Fruit fly (Drosophila melanogaster): ENCODE results near the gene CG6765.

CG6765 gene

DNA sequence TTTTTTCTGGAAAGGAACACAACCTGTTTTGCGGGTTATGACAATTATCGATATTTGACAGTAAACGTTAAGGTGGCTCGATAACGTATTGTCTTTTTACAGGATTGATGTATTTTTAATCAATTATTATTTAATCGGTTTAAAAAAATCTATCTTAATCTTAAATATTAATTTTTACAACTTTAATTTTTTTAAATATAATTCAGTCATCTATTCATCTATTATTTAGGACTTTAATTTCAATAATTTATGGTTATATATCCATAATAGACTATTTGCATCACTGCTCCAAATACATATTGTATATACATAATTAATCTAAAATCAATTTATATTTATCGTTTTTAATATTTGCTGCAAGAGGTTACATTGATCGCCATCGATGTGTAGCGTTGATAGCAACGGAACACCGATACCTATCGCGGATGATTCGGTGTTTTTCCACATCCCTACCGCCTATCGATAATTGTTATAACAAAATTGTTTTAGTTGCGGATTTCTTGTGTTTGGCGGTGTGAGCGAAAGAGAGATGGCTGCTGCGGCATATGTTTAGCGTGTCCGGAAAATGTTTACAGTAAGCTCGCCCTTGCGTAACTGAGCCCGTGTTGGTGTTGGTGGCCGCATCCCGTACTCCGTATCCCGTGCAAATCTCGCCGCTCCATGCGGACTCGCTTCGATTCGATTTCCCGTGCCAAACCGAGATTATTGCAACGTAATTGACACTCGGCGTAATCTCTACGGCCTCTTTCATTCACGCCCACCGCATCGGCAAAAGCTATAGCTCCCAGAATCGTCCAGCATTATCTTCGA lies 12.5 kb downstream of the CG6765 start, which contains the start of the genes GstO1 and foi (continued):
- peak; percentile 93 for TF ChIP-seq hbn (GFP tag; IDR thresholded peaks at IDR 0.05; ENCODE audit: partially characterized antibody)
- TF ChIP-seq cad (GFP tag; optimal IDR thresholded peaks at IDR 0.05) = no peak
- TF ChIP-seq CG3847 (GFP tag; IDR thresholded peaks at IDR 0.05) = peak; percentile 36
- TF ChIP-seq CG7987 (GFP tag; optimal IDR thresholded peaks at IDR 0.05) = no peak
- no peak for TF ChIP-seq CG2875 (GFP tag; optimal IDR thresholded peaks at IDR 0.05)
- no peak for TF ChIP-seq salm (tag; optimal IDR thresholded peaks at IDR 0.05)
- TF ChIP-seq pum (GFP tag; optimal IDR thresholded peaks at IDR 0.05) = no peak
- no peak for TF ChIP-seq pros (GFP tag; optimal IDR thresholded peaks at IDR 0.05)
- TF ChIP-seq Tbp (GFP tag; optimal IDR thresholded peaks at IDR 0.05) = no peak
- no peak for TF ChIP-seq Rx (GFP tag; IDR thresholded peaks at IDR 0.05)
- TF ChIP-seq wdn (GFP tag; IDR thresholded peaks at IDR 0.05) = no peak
- TF ChIP-seq Mrtf (GFP tag; IDR thresholded peaks at IDR 0.05) = no peak
- no peak for TF ChIP-seq CG16863 (GFP tag; optimal IDR thresholded peaks at IDR 0.05)
- no peak for TF ChIP-seq az2 (GFP tag; optimal IDR thresholded peaks at IDR 0.05)
- peak; percentile 1 for TF ChIP-seq Myb (GFP tag; optimal IDR thresholded peaks at IDR 0.05)
- no peak for TF ChIP-seq Hmx (GFP tag; optimal IDR thresholded peaks at IDR 0.05)
- no peak for TF ChIP-seq CG12942 (GFP tag; optimal IDR thresholded peaks at IDR 0.05)
- no peak for TF ChIP-seq CG8089 (GFP tag; optimal IDR thresholded peaks at IDR 0.05)
- TF ChIP-seq CG14014 (GFP tag; IDR thresholded peaks at IDR 0.05) = no peak; the same call in 1 of the 2 replicates
- no peak for TF ChIP-seq Hey (tag; optimal IDR thresholded peaks at IDR 0.05)
- no peak for TF ChIP-seq p53 (GFP tag; optimal IDR thresholded peaks at IDR 0.05)
- TF ChIP-seq Bgb (GFP tag; IDR thresholded peaks at IDR 0.05; ENCODE audit: partially characterized antibody) = peak; percentile 99
- no peak for TF ChIP-seq dati (GFP tag; IDR thresholded peaks at IDR 0.05)
- peak; percentile 31 for TF ChIP-seq Meics (GFP tag; optimal IDR thresholded peaks at IDR 0.05)
- peak; percentile 5 for TF ChIP-seq pfk (GFP tag; optimal IDR thresholded peaks at IDR 0.05)
- peak; percentile 94 for TF ChIP-seq Dll (GFP tag; IDR thresholded peaks at IDR 0.05; ENCODE audit: partially characterized antibody)
- TF ChIP-seq Opbp (GFP tag; IDR thresholded peaks at IDR 0.05; ENCODE audit: partially characterized antibody) = peak; percentile 99
- TF ChIP-seq CG12155 (GFP tag; optimal IDR thresholded peaks at IDR 0.05) = peak; percentile 29
- TF ChIP-seq Sox102F (GFP tag; optimal IDR thresholded peaks at IDR 0.05) = no peak
- no peak for TF ChIP-seq gce (GFP tag; IDR thresholded peaks at IDR 0.05)
- TF ChIP-seq CHES-1-like (GFP tag; optimal IDR thresholded peaks at IDR 0.05) = peak; percentile 14
- peak; percentile 32 for TF ChIP-seq CG18262 (tag; optimal IDR thresholded peaks at IDR 0.05)
- TF ChIP-seq CG12104 (GFP tag; optimal IDR thresholded peaks at IDR 0.05) = no peak
- no peak for TF ChIP-seq cwo (GFP tag; optimal IDR thresholded peaks at IDR 0.05)
- TF ChIP-seq sim (GFP tag; IDR thresholded peaks at IDR 0.05) = no peak
- TF ChIP-seq CoRest (tag; optimal IDR thresholded peaks at IDR 0.05) = peak; percentile 57
- no peak for TF ChIP-seq org-1 (GFP tag; optimal IDR thresholded peaks at IDR 0.05)
- TF ChIP-seq CG14965 (GFP tag; optimal IDR thresholded peaks at IDR 0.05; ENCODE audit: borderline replicate concordance) = no peak
- no peak for TF ChIP-seq ATbp (GFP tag; optimal IDR thresholded peaks at IDR 0.05)
- no peak for TF ChIP-seq croc (GFP tag; conservative IDR thresholded peaks at IDR 0.05)
- TF ChIP-seq sr (GFP tag; IDR thresholded peaks at IDR 0.05) = no peak
- no peak; the same call in 1 of the 2 replicates for TF ChIP-seq E2f1 (GFP tag; IDR thresholded peaks at IDR 0.05)
- peak; percentile 66; the same call in 2 of the 3 replicates for TF ChIP-seq ci (GFP tag; IDR thresholded peaks at IDR 0.05)
- no peak for TF ChIP-seq sqz (GFP tag; optimal IDR thresholded peaks at IDR 0.05)
- peak; percentile 99 for TF ChIP-seq bbx (GFP tag; IDR thresholded peaks at IDR 0.05; ENCODE audit: partially characterized antibody)
- TF ChIP-seq pita (GFP tag; optimal IDR thresholded peaks at IDR 0.05) = no peak
- TF ChIP-seq bigmax (GFP tag; optimal IDR thresholded peaks at IDR 0.05) = peak; percentile 84
- TF ChIP-seq odd (GFP tag; optimal IDR thresholded peaks at IDR 0.05) = no peak
- peak; percentile 99 for TF ChIP-seq amos (GFP tag; IDR thresholded peaks at IDR 0.05; ENCODE audit: partially characterized antibody)
- no peak for TF ChIP-seq tio (GFP tag; optimal IDR thresholded peaks at IDR 0.05)

Measured in whole organism, embryonic.